Worm (Caenorhabditis elegans): ENCODE measurements around the gene ttr-17.

ce11 chrIV:11044377-11044776, 22.4 kb downstream of the ttr-17 start:
- TF ChIP-seq tbx-2 (tag; optimal IDR thresholded peaks at IDR 0.05) (no peak), hlh-8 (tag; optimal IDR thresholded peaks at IDR 0.05) (no peak), pha-4 (tag; optimal IDR thresholded peaks at IDR 0.05) (no peak), ceh-14 (tag; optimal IDR thresholded peaks at IDR 0.05) (no peak), pat-9 (tag; optimal IDR thresholded peaks at IDR 0.05) (no peak), ztf-16 (tag; optimal IDR thresholded peaks at IDR 0.05) (no peak), nhr-11 (tag; optimal IDR thresholded peaks at IDR 0.05) (no peak), pag-3 (tag; optimal IDR thresholded peaks at IDR 0.05; ENCODE audit: borderline replicate concordance) (no peak)

Measured in whole organism, late embryonic.